Fruit fly (Drosophila melanogaster): ENCODE results near the gene CG10063.

DNA sequence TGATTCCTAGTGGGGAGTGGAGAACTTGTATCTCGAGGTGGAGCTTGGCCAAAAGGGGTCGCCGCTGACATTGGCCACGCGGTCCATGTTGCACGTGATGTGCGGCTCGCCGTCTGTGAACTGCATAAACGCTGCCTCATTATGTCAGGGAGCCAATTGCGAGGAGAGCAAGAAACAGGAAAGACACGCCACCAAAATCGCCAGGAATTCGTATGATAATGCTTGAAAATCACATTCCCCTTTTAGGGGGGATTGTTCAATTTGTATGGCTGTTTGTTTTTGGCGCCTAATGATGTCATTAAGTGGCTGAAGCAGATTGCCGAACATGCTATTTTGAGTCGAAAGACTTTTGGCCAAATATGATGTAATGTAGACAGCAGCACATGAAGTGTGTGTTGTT is 37.6 kb upstream of the CG10063 start:
- TF ChIP-seq Hr78 (GFP tag; optimal IDR thresholded peaks at IDR 0.05), result no peak
- TF ChIP-seq CG9705 (GFP tag; optimal IDR thresholded peaks at IDR 0.05), result no peak
- no peak for TF ChIP-seq tai (GFP tag; optimal IDR thresholded peaks at IDR 0.05)
- no peak for TF ChIP-seq dsf (GFP tag; optimal IDR thresholded peaks at IDR 0.05; ENCODE audit: borderline replicate concordance)
- TF ChIP-seq h (GFP tag; optimal IDR thresholded peaks at IDR 0.05), result no peak
- TF ChIP-seq Hnf4 (GFP tag; optimal IDR thresholded peaks at IDR 0.05), result no peak
- TF ChIP-seq foxo (GFP tag; optimal IDR thresholded peaks at IDR 0.05), result no peak
- no peak for TF ChIP-seq pan (optimal IDR thresholded peaks at IDR 0.05)
- no peak for TF ChIP-seq ey (GFP tag; optimal IDR thresholded peaks at IDR 0.05)
- no peak for TF ChIP-seq Abd-B (GFP tag; optimal IDR thresholded peaks at IDR 0.05)
- no peak for TF ChIP-seq fru (GFP tag; optimal IDR thresholded peaks at IDR 0.05)
- no peak for TF ChIP-seq woc (GFP tag; optimal IDR thresholded peaks at IDR 0.05)
- TF ChIP-seq jim (GFP tag; optimal IDR thresholded peaks at IDR 0.05), result no peak
- no peak for TF ChIP-seq usp (GFP tag; optimal IDR thresholded peaks at IDR 0.05)

Data from whole organism, wandering third instar larva.